Fruit fly (Drosophila melanogaster) whole organism, prepupa: ENCODE results near the gene oc.

ENCODE experiments used
- Blimp-1 ChIP-seq: fragments of 200-800 bp; sonication (Bioruptor generic); optimal IDR thresholded peaks from 3 replicates; lab custom pipeline; 2017; ENCODE audit warnings: missing biosample characterization, missing genetic modification characterization, mild to moderate bottlenecking, moderate library complexity, missing genetic modification reagents
- CG10631 ChIP-seq: fragments of 200-800 bp; sonication (Bioruptor generic); optimal IDR thresholded peaks from 2 replicates; lab custom pipeline; 2016; ENCODE audit warnings: missing biosample characterization, missing genetic modification characterization
- CG10669 ChIP-seq: fragments of 200-800 bp; sonication (Bioruptor generic); optimal IDR thresholded peaks from 3 replicates; lab custom pipeline; 2018; ENCODE audit warnings: missing biosample characterization, mild to moderate bottlenecking, missing genetic modification characterization, moderate library complexity
- CG11294 ChIP-seq: fragments of 200-800 bp; sonication (Bioruptor generic); IDR thresholded peaks from 2 replicates; pipeline ENCODE4 v1.3.6; 2022; ENCODE audit warnings: missing biosample characterization, missing genetic modification characterization
- CG11762 ChIP-seq: fragments of 200-800 bp; sonication (Bioruptor generic); optimal IDR thresholded peaks from 3 replicates; lab custom pipeline; 2016; ENCODE audit warnings: missing biosample characterization, missing genetic modification characterization; ENCODE audit not compliant: insufficient read depth
- CG11902 ChIP-seq: fragments of 200-800 bp; sonication (Bioruptor generic); optimal IDR thresholded peaks from 3 replicates; lab custom pipeline; 2016; ENCODE audit warnings: missing biosample characterization, missing genetic modification characterization
- CG15336 ChIP-seq: fragments of 200-800 bp; sonication (Bioruptor generic); IDR thresholded peaks from 2 replicates; pipeline ENCODE4 v1.3.6; 2022; ENCODE audit warnings: missing biosample characterization, missing genetic modification characterization
- CG1621 ChIP-seq: fragments of 200-800 bp; sonication (Bioruptor generic); optimal IDR thresholded peaks from 3 replicates; lab custom pipeline; 2018; ENCODE audit warnings: missing biosample characterization, mild to moderate bottlenecking, missing genetic modification characterization
- CG16779 ChIP-seq: fragments of 200-800 bp; sonication (Bioruptor generic); optimal IDR thresholded peaks from 3 replicates; lab custom pipeline; 2017; ENCODE audit warnings: missing biosample characterization, mild to moderate bottlenecking, missing genetic modification characterization
- CG31627 ChIP-seq: fragments of 200-800 bp; sonication (Bioruptor generic); optimal IDR thresholded peaks from 3 replicates; lab custom pipeline; 2016; ENCODE audit warnings: missing biosample characterization, missing genetic modification characterization
- CG32006 ChIP-seq: fragments of 200-800 bp; sonication (Bioruptor generic); optimal IDR thresholded peaks from 3 replicates; lab custom pipeline; 2017; ENCODE audit warnings: missing biosample characterization, mild to moderate bottlenecking, missing genetic modification characterization
- CG3919 ChIP-seq: fragments of 200-800 bp; sonication (Bioruptor generic); optimal IDR thresholded peaks from 3 replicates; lab custom pipeline; 2016; ENCODE audit warnings: missing biosample characterization, missing genetic modification characterization
- CG4318 ChIP-seq: fragments of 200-800 bp; sonication (Bioruptor generic); optimal IDR thresholded peaks from 3 replicates; lab custom pipeline; 2017; ENCODE audit warnings: missing biosample characterization, mild to moderate bottlenecking, missing genetic modification characterization
- CG6163 ChIP-seq: fragments of 200-800 bp; sonication (Bioruptor generic); IDR thresholded peaks from 3 replicates; pipeline ENCODE4 v1.3.6; 2022; ENCODE audit warnings: missing biosample characterization, missing genetic modification characterization
- CG6276 ChIP-seq: fragments of 200-800 bp; sonication (Bioruptor generic); optimal IDR thresholded peaks from 2 replicates; lab custom pipeline; 2017; ENCODE audit warnings: missing biosample characterization, mild to moderate bottlenecking, missing genetic modification characterization
- CG6792 ChIP-seq: fragments of 200-800 bp; sonication (Bioruptor generic); optimal IDR thresholded peaks from 3 replicates; lab custom pipeline; 2016; ENCODE audit warnings: missing biosample characterization, missing genetic modification characterization
- CG6854 ChIP-seq: fragments of 200-800 bp; sonication (Bioruptor generic); optimal IDR thresholded peaks from 2 replicates; lab custom pipeline; 2017; ENCODE audit warnings: missing biosample characterization, mild to moderate bottlenecking, missing genetic modification characterization
- CG8119 ChIP-seq: fragments of 200-800 bp; sonication (Bioruptor generic); IDR thresholded peaks from 3 replicates; pipeline ENCODE4 v1.3.6; 2022; ENCODE audit warnings: missing biosample characterization, missing genetic modification characterization
- CG8319 ChIP-seq: fragments of 200-800 bp; sonication (Bioruptor generic); optimal IDR thresholded peaks from 3 replicates; lab custom pipeline; 2016; ENCODE audit warnings: missing biosample characterization, missing genetic modification characterization
- CG8632 ChIP-seq: fragments of 200-800 bp; sonication (Bioruptor generic); optimal IDR thresholded peaks from 3 replicates; lab custom pipeline; 2016; ENCODE audit warnings: missing biosample characterization, missing genetic modification characterization
- CG9139 ChIP-seq: fragments of 200-800 bp; sonication (Bioruptor generic); optimal IDR thresholded peaks from 3 replicates; lab custom pipeline; 2017; ENCODE audit warnings: missing biosample characterization, mild to moderate bottlenecking, missing genetic modification characterization
- Eip75B ChIP-seq: fragments of 200-800 bp; sonication (Bioruptor generic); optimal IDR thresholded peaks from 3 replicates; lab custom pipeline; 2016; ENCODE audit warnings: missing biosample characterization, missing genetic modification characterization
- Eip93F ChIP-seq: fragments of 200-800 bp; sonication (Bioruptor generic); optimal IDR thresholded peaks from 2 replicates; lab custom pipeline; 2016; ENCODE audit warnings: missing biosample characterization, mild to moderate bottlenecking, missing genetic modification characterization
- Ets21C ChIP-seq: fragments of 200-800 bp; sonication (Bioruptor generic); optimal IDR thresholded peaks from 3 replicates; lab custom pipeline; 2016; ENCODE audit warnings: missing biosample characterization, missing genetic modification characterization
- Ets96B ChIP-seq: fragments of 200-800 bp; optimal IDR thresholded peaks from 2 replicates; lab custom pipeline; 2019; ENCODE audit warnings: missing biosample characterization, mild to moderate bottlenecking, missing genetic modification characterization, moderate library complexity
- Gug ChIP-seq: fragments of 200-800 bp; sonication (Bioruptor generic); IDR thresholded peaks from 2 replicates; pipeline ENCODE4 v1.3.6; 2022; ENCODE audit warnings: missing biosample characterization, missing genetic modification characterization
- Hr38 ChIP-seq: sonication (Bioruptor generic); optimal IDR thresholded peaks from 2 replicates; lab custom pipeline; 2016; ENCODE audit warnings: missing biosample characterization, missing genetic modification characterization
- Hr39 ChIP-seq: fragments of 200-800 bp; sonication (Bioruptor generic); optimal IDR thresholded peaks from 2 replicates; lab custom pipeline; 2016; ENCODE audit warnings: missing biosample characterization, missing genetic modification characterization
- Hr4 ChIP-seq: fragments of 200-800 bp; sonication (Bioruptor generic); optimal IDR thresholded peaks from 3 replicates; lab custom pipeline; 2016; ENCODE audit warnings: missing biosample characterization, missing genetic modification characterization
- Lpt ChIP-seq: fragments of 200-800 bp; sonication (Bioruptor generic); optimal IDR thresholded peaks from 3 replicates; lab custom pipeline; 2016; ENCODE audit warnings: missing biosample characterization, missing genetic modification characterization
- Met ChIP-seq: fragments of 200-800 bp; sonication (Bioruptor generic); optimal IDR thresholded peaks from 3 replicates; lab custom pipeline; 2016; ENCODE audit warnings: missing biosample characterization, missing genetic modification characterization
- OdsH ChIP-seq: fragments of 200-800 bp; sonication (Bioruptor generic); optimal IDR thresholded peaks from 3 replicates; lab custom pipeline; 2016; ENCODE audit warnings: missing biosample characterization, missing genetic modification characterization
- Smox ChIP-seq: fragments of 200-800 bp; sonication (Bioruptor generic); optimal IDR thresholded peaks from 3 replicates; lab custom pipeline; 2016; ENCODE audit warnings: missing biosample characterization, missing genetic modification characterization
- Sox102F ChIP-seq: fragments of 200-800 bp; sonication (Bioruptor generic); optimal IDR thresholded peaks from 2 replicates; lab custom pipeline; 2016; ENCODE audit warnings: missing biosample characterization, mild to moderate bottlenecking, missing genetic modification characterization
- Sox14 ChIP-seq: fragments of 200-800 bp; sonication (Bioruptor generic); optimal IDR thresholded peaks from 3 replicates; lab custom pipeline; 2016; ENCODE audit warnings: missing biosample characterization, missing genetic modification characterization
- Sox15 ChIP-seq: fragments of 200-800 bp; sonication (Bioruptor generic); optimal IDR thresholded peaks from 3 replicates; lab custom pipeline; 2016; ENCODE audit warnings: missing biosample characterization, missing genetic modification characterization
- achi ChIP-seq: fragments of 200-800 bp; sonication (Bioruptor generic); optimal IDR thresholded peaks from 3 replicates; lab custom pipeline; 2016; ENCODE audit warnings: missing biosample characterization, missing genetic modification characterization
- acj6 ChIP-seq: fragments of 200-800 bp; sonication (Bioruptor generic); optimal IDR thresholded peaks from 3 replicates; lab custom pipeline; 2016; ENCODE audit warnings: missing biosample characterization, missing genetic modification characterization
- cyc ChIP-seq: fragments of 200-800 bp; sonication (Bioruptor generic); optimal IDR thresholded peaks from 3 replicates; lab custom pipeline; 2016; ENCODE audit warnings: missing biosample characterization, missing genetic modification characterization
- dsx ChIP-seq: fragments of 200-800 bp; optimal IDR thresholded peaks from 3 replicates; lab custom pipeline; 2019; ENCODE audit warnings: missing biosample characterization, mild to moderate bottlenecking, missing genetic modification characterization, moderate library complexity; ENCODE audit not compliant: poor library complexity, severe bottlenecking
- eg ChIP-seq: fragments of 200-800 bp; sonication (Bioruptor generic); IDR thresholded peaks from 3 replicates; pipeline ENCODE4 v1.3.6; 2022; ENCODE audit warnings: missing biosample characterization, missing genetic modification characterization
- fd59A ChIP-seq: fragments of 200-800 bp; sonication (Bioruptor generic); optimal IDR thresholded peaks from 2 replicates; lab custom pipeline; 2017; ENCODE audit warnings: missing biosample characterization, mild to moderate bottlenecking, missing genetic modification characterization, missing genetic modification reagents
- fd85E ChIP-seq: fragments of 200-800 bp; sonication (Bioruptor generic); optimal IDR thresholded peaks from 3 replicates; lab custom pipeline; 2016; ENCODE audit warnings: missing biosample characterization, missing genetic modification characterization
- fkh ChIP-seq: fragments of 200-800 bp; sonication (Bioruptor generic); optimal IDR thresholded peaks from 3 replicates; lab custom pipeline; 2017; ENCODE audit warnings: missing biosample characterization, mild to moderate bottlenecking, missing genetic modification characterization, moderate library complexity
- lz ChIP-seq: fragments of 200-800 bp; sonication (Bioruptor generic); optimal IDR thresholded peaks from 3 replicates; lab custom pipeline; 2016; ENCODE audit warnings: missing biosample characterization, missing genetic modification characterization
- pdm3 ChIP-seq: fragments of 200-800 bp; sonication (Bioruptor generic); optimal IDR thresholded peaks from 3 replicates; lab custom pipeline; 2016; ENCODE audit warnings: missing biosample characterization, missing genetic modification characterization
- salr ChIP-seq, 2 experiments: fragments of 200-800 bp; sonication (Bioruptor generic); optimal IDR thresholded peaks; 3 replicates each; lab custom pipeline; 2016 to 2018; ENCODE audit warnings: missing biosample characterization in 2 of 2, missing genetic modification characterization in 2 of 2, mild to moderate bottlenecking in 1 of 2
- spab ChIP-seq: fragments of 200-800 bp; sonication (Bioruptor generic); optimal IDR thresholded peaks from 2 replicates; lab custom pipeline; 2017; ENCODE audit warnings: missing biosample characterization, mild to moderate bottlenecking, missing genetic modification characterization, missing genetic modification reagents
- ss ChIP-seq, 2 experiments: fragments of 200-800 bp; sonication (Bioruptor generic); optimal IDR thresholded peaks; 2 replicates in 1 of 2; 3 replicates in 1 of 2; lab custom pipeline; 2017 to 2018; ENCODE audit warnings: mild to moderate bottlenecking in 2 of 2, missing biosample characterization in 2 of 2, missing genetic modification characterization in 2 of 2, moderate library complexity in 1 of 2
- svp ChIP-seq: fragments of 200-800 bp; sonication (Bioruptor generic); peaks from one replicate; lab custom pipeline; 2016; ENCODE audit warnings: missing biosample characterization, missing genetic modification characterization

Gene oc

DNA sequence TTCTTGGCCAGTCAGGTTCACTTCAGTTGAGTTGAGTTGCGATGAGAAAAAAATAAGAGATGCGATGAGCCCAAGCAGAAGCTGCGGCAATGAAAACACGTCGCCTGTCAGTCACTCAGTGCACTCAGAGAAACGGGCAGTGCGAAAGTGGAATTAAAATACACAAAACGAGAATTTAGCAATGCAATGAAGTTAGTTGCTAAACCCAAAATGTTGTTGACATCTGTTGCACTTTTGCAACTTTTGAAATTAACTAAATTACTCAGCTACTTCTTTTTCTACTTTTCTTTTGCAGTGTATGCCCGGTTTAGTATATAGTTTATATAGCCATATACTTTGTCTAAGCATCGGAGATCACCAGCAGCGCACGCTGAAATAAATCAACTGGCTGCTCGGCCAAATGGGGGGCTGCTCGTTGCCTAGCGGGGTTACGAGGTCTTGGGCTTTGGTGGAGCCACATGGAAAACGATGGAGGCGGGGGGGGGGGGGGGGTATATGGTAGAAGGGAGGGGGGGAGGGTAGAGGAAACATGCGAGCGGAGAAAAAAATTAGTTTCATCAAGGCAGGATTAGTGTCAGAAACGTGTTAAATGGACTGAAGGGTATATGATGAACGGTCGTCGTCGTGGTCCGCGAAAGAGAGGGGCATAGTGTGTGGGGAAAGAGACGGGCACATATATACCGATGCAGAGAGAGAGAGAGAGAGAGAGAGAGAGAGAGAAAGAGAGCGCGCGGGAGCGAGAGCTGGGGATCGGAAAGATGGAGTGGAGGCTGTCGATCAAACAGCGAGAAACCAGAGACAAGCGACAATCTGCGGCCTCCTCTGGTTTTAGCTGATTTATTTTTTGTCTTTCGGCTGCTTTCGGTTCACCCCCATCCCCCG, 6.3 kb upstream of the oc start:
- TF ChIP-seq Sox14 (GFP tag; lab: Kevin White, UChicago) (peak; percentile 74), CG31627 (GFP tag; lab: Kevin White, UChicago) (peak; percentile 65), fkh (GFP tag; lab: Kevin White, UChicago) (no peak), Hr4 (GFP tag; lab: Kevin White, UChicago) (peak; percentile 55), Lpt (GFP tag; lab: Kevin White, UChicago) (peak; percentile 28), Met (GFP tag; lab: Kevin White, UChicago) (peak; percentile 65), CG11902 (GFP tag; lab: Kevin White, UChicago) (peak; percentile 50), Sox15 (GFP tag; lab: Kevin White, UChicago) (peak; percentile 59), Ets21C (GFP tag; lab: Kevin White, UChicago) (peak; percentile 40), svp (GFP tag; lab: Kevin White, UChicago) (peak; percentile 75), Hr39 (GFP tag; lab: Kevin White, UChicago) (peak; percentile 71), achi (GFP tag; lab: Kevin White, UChicago) (peak; percentile 60), CG16779 (tag; lab: Kevin White, UChicago) (peak; percentile 18), eg (GFP tag; lab: Robert Waterston, UW) (peak; percentile 65; the same call in 2 of the 3 replicates), OdsH (GFP tag; lab: Kevin White, UChicago) (peak; percentile 61), Blimp-1 (no peak), Gug (peak; percentile 62), CG6854 (GFP tag; lab: Kevin White, UChicago) (no peak), CG8119 (peak; percentile 59; the same call in 1 of the 3 replicates), Ets96B (tag; lab: Kevin White, UChicago) (peak; percentile 71), CG6163 (GFP tag; lab: Robert Waterston, UW) (peak; percentile 89), spab (GFP tag; lab: Kevin White, UChicago) (peak; percentile 62), CG10631 (GFP tag; lab: Kevin White, UChicago) (peak; percentile 63), pdm3 (peak; percentile 69), CG9139 (GFP tag; lab: Kevin White, UChicago) (peak; percentile 36), CG8632 (GFP tag; lab: Kevin White, UChicago) (peak; percentile 26), salr (GFP tag; optimal IDR thresholded peaks at IDR 0.05; lab: Kevin White, UChicago) (peak; percentile 37 to 53), cyc (GFP tag; lab: Kevin White, UChicago) (peak; percentile 68), ss (GFP tag; optimal IDR thresholded peaks at IDR 0.05; lab: Kevin White, UChicago) (peak; percentile 60 to 68), fd85E (GFP tag; lab: Kevin White, UChicago) (no peak), CG4318 (GFP tag; lab: Kevin White, UChicago) (peak; percentile 24), CG32006 (GFP tag; lab: Kevin White, UChicago) (peak; percentile 80), Smox (peak; percentile 47), CG8319 (GFP tag; lab: Kevin White, UChicago) (no peak), CG6792 (peak; percentile 64), CG6276 (GFP tag; lab: Kevin White, UChicago) (peak; percentile 52), CG15336 (GFP tag; lab: Robert Waterston, UW) (peak; percentile 63; the same call in 1 of the 2 replicates), CG1621 (peak; percentile 68), CG3919 (peak; percentile 75), dsx (GFP tag; lab: Kevin White, UChicago) (peak; percentile 68), Sox102F (GFP tag; lab: Kevin White, UChicago) (peak; percentile 48), CG11762 (peak; percentile 32), fd59A (GFP tag; lab: Kevin White, UChicago) (peak; percentile 74), CG11294 (no peak), Eip75B (GFP tag; lab: Kevin White, UChicago) (peak; percentile 61), Hr38 (no peak), lz (GFP tag; lab: Kevin White, UChicago) (peak; percentile 56), CG10669 (peak; percentile 71), Eip93F (no peak), acj6 (GFP tag; lab: Kevin White, UChicago) (peak; percentile 73)
